Worm (Caenorhabditis elegans) whole organism, young adult: ENCODE measurements around the gene pho-13.

Source experiments
- attf-3 ChIP-seq: fragments of 200-800 bp; sonication (Bioruptor generic); conservative IDR thresholded peaks from 2 replicates; pipeline ENCODE4 v1.3.6; 2022; ENCODE audit warnings: missing genetic modification reagents, missing genetic modification characterization, missing compliant biosample characterization
- attf-5 ChIP-seq: fragments of 200-800 bp; sonication (Bioruptor generic); optimal IDR thresholded peaks from 2 replicates; lab custom pipeline; 2018; ENCODE audit warnings: mild to moderate bottlenecking, missing genetic modification characterization, missing compliant biosample characterization
- ceh-27 ChIP-seq: fragments of 200-800 bp; sonication (Bioruptor generic); optimal IDR thresholded peaks from 2 replicates; lab custom pipeline; 2018; ENCODE audit warnings: mild to moderate bottlenecking, missing genetic modification characterization, moderate library complexity, missing compliant biosample characterization
- dox-1 ChIP-seq: fragments of 200-800 bp; sonication (Bioruptor generic); IDR thresholded peaks from 2 replicates; pipeline ENCODE4 v1.3.6; 2022; ENCODE audit warnings: missing genetic modification reagents, missing genetic modification characterization, missing compliant biosample characterization
- egl-18 ChIP-seq: fragments of 200-800 bp; sonication (Bioruptor generic); IDR thresholded peaks from 2 replicates; pipeline ENCODE4 v1.3.6; 2022; ENCODE audit warnings: missing genetic modification reagents, missing genetic modification characterization, missing compliant biosample characterization
- hlh-12 ChIP-seq: sonication (generic microtip); optimal IDR thresholded peaks from 2 replicates; lab custom pipeline; 2016; ENCODE audit warnings: missing genetic modification characterization, missing compliant biosample characterization
- lin-40 ChIP-seq: sonication (generic microtip); optimal IDR thresholded peaks from 2 replicates; lab custom pipeline; 2016; ENCODE audit warnings: missing genetic modification characterization, mild to moderate bottlenecking, missing compliant biosample characterization, missing genotype, missing genetic modification reagents
- lsy-27 ChIP-seq: sonication (generic microtip); optimal IDR thresholded peaks from 2 replicates; lab custom pipeline; 2017; ENCODE audit warnings: missing genetic modification characterization, mild to moderate bottlenecking, missing compliant biosample characterization, antibody characterized with exemption, missing genotype, borderline replicate concordance; ENCODE audit not compliant: insufficient read depth
- madf-6 ChIP-seq: fragments of 200-800 bp; sonication (Bioruptor generic); IDR thresholded peaks from 2 replicates; pipeline ENCODE4 v1.3.6; 2022; ENCODE audit warnings: missing genetic modification reagents, missing genetic modification characterization, missing compliant biosample characterization
- nfyb-1 ChIP-seq: fragments of 200-800 bp; sonication (Bioruptor generic); IDR thresholded peaks from 2 replicates; pipeline ENCODE4 v1.3.6; 2022; ENCODE audit warnings: missing genetic modification reagents, missing genetic modification characterization, missing compliant biosample characterization
- rec-8 ChIP-seq, 2 experiments: sonication (generic microtip); optimal IDR thresholded peaks; 2 replicates each; lab custom pipeline; 2016; ENCODE audit warnings: mild to moderate bottlenecking in 2 of 2, missing genetic modification characterization in 2 of 2, missing genetic modification reagents in 2 of 2, missing genotype in 2 of 2, missing biosample characterization in 1 of 2, missing compliant biosample characterization in 1 of 2, moderate library complexity in 1 of 2
- snpc-3.4 ChIP-seq: sonication (generic microtip); optimal IDR thresholded peaks from 2 replicates; lab custom pipeline; 2017; ENCODE audit warnings: missing genetic modification characterization, mild to moderate bottlenecking, missing compliant biosample characterization, antibody characterized with exemption, moderate library complexity, missing genotype, missing genetic modification reagents

ce11 chrII:8766897-8767296, 39.9 kb downstream of the pho-13 start, which contains the start of gene pah-1:
- TF ChIP-seq attf-3 (GFP tag; lab: Robert Waterston, UW) = no peak
- TF ChIP-seq lin-40 (tag; lab: Kevin White, UChicago) = no peak
- no peak for TF ChIP-seq egl-18 (GFP tag; lab: Robert Waterston, UW)
- TF ChIP-seq dox-1 (GFP tag; lab: Robert Waterston, UW) = no peak
- TF ChIP-seq rec-8 (tag; optimal IDR thresholded peaks at IDR 0.05; lab: Kevin White, UChicago) = no peak
- no peak for TF ChIP-seq snpc-3.4 (tag; lab: Kevin White, UChicago)
- TF ChIP-seq nfyb-1 (GFP tag; lab: Robert Waterston, UW) = no peak
- no peak for TF ChIP-seq lsy-27 (tag; lab: Kevin White, UChicago)
- no peak for TF ChIP-seq attf-5 (GFP tag; lab: Kevin White, UChicago)
- TF ChIP-seq hlh-12 = no peak
- no peak for TF ChIP-seq madf-6 (GFP tag; lab: Robert Waterston, UW)
- no peak for TF ChIP-seq ceh-27 (GFP tag; lab: Kevin White, UChicago)
